Worm (Caenorhabditis elegans) whole organism, L4 larva: ENCODE results near the gene Y48B6A.1.

Source experiments
- D1046.2 ChIP-seq: fragments of 200-800 bp; sonication (Bioruptor generic); IDR thresholded peaks from 2 replicates; pipeline ENCODE4 v1.3.6; 2022; ENCODE audit warnings: missing genetic modification characterization, missing compliant biosample characterization
- F26F4.8 ChIP-seq: fragments of 200-800 bp; sonication (Bioruptor generic); conservative IDR thresholded peaks from 2 replicates; pipeline ENCODE4 v1.3.6; 2022; ENCODE audit warnings: missing genetic modification characterization, missing compliant biosample characterization
- F44E2.7 ChIP-seq: fragments of 200-800 bp; sonication (Bioruptor generic); IDR thresholded peaks from 2 replicates; pipeline ENCODE4 v2.1.2; 2022; ENCODE audit warnings: missing genetic modification characterization, missing compliant biosample characterization
- R02D3.7 ChIP-seq: fragments of 150-350 bp; sonication (generic microtip); optimal IDR thresholded peaks from 3 replicates; lab custom pipeline; 2014; ENCODE audit warnings: missing biosample characterization, missing genetic modification characterization
- T20F7.1 ChIP-seq: fragments of 200-800 bp; sonication (Bioruptor generic); optimal IDR thresholded peaks from 2 replicates; lab custom pipeline; 2018; ENCODE audit warnings: mild to moderate bottlenecking, missing genetic modification characterization, missing compliant biosample characterization
- T26A8.4 ChIP-seq: fragments of 200-800 bp; sonication (Bioruptor generic); IDR thresholded peaks from 2 replicates; pipeline ENCODE4 v1.3.6; 2022; ENCODE audit warnings: missing genetic modification characterization, missing compliant biosample characterization
- Y105C5A.15 ChIP-seq: fragments of 200-800 bp; sonication (Bioruptor generic); IDR thresholded peaks from 2 replicates; pipeline ENCODE4 v1.3.6; 2022; ENCODE audit warnings: missing genetic modification characterization, missing compliant biosample characterization
- aly-2 ChIP-seq: sonication (generic microtip); optimal IDR thresholded peaks from 2 replicates; lab custom pipeline; 2018; ENCODE audit warnings: missing biosample characterization, missing genetic modification characterization
- ama-1 ChIP-seq: fragments of 150-350 bp; optimal IDR thresholded peaks from 2 replicates; lab custom pipeline; 2014; ENCODE audit warnings: inconsistent platforms, mixed read lengths
- attf-4 ChIP-seq: sonication (generic microtip); optimal IDR thresholded peaks from 3 replicates; lab custom pipeline; 2017; ENCODE audit warnings: missing biosample characterization, missing genetic modification characterization
- ceh-20 ChIP-seq: fragments of 200-800 bp; sonication (Bioruptor generic); IDR thresholded peaks from 2 replicates; pipeline ENCODE4 v1.3.6; 2022; ENCODE audit warnings: missing genetic modification reagents, missing genetic modification characterization, missing compliant biosample characterization
- ceh-28 ChIP-seq: fragments of 150-350 bp; optimal IDR thresholded peaks from 2 replicates; lab custom pipeline; 2014; ENCODE audit warnings: missing biosample characterization, missing genetic modification reagents, missing genetic modification characterization
- ceh-44 ChIP-seq: fragments of 200-800 bp; sonication (Bioruptor generic); IDR thresholded peaks from 2 replicates; pipeline ENCODE4 v1.3.6; 2022; ENCODE audit warnings: missing genetic modification reagents, missing genetic modification characterization, missing compliant biosample characterization
- ceh-82 ChIP-seq: sonication (generic microtip); optimal IDR thresholded peaks from 2 replicates; lab custom pipeline; 2017; ENCODE audit warnings: missing biosample characterization, missing genetic modification characterization
- daf-16 ChIP-seq, 3 experiments: sonication (generic microtip); optimal IDR thresholded peaks; 2 replicates each; lab custom pipeline; 2016 to 2017; ENCODE audit warnings: missing genetic modification characterization in 3 of 3, missing genetic modification reagents in 3 of 3, mild to moderate bottlenecking in 2 of 3, missing compliant biosample characterization in 2 of 3, missing biosample characterization in 1 of 3, moderate library complexity in 1 of 3
- daf-19 ChIP-seq: fragments of 200-800 bp; sonication (Bioruptor generic); conservative IDR thresholded peaks from 2 replicates; pipeline ENCODE4 v1.3.6; 2022; ENCODE audit warnings: missing genetic modification characterization, missing compliant biosample characterization
- daf-8 ChIP-seq: fragments of 200-800 bp; sonication (Bioruptor generic); IDR thresholded peaks from 2 replicates; pipeline ENCODE4 v1.3.6; 2022; ENCODE audit warnings: missing genetic modification characterization, missing compliant biosample characterization
- dmd-8 ChIP-seq: fragments of 200-800 bp; sonication (Bioruptor generic); IDR thresholded peaks from 2 replicates; pipeline ENCODE4 v1.3.6; 2022; ENCODE audit warnings: missing genetic modification characterization, missing compliant biosample characterization
- dve-1 ChIP-seq: sonication (generic microtip); optimal IDR thresholded peaks from 2 replicates; lab custom pipeline; 2017; ENCODE audit warnings: antibody characterized with exemption, mild to moderate bottlenecking, missing genetic modification characterization, missing compliant biosample characterization; ENCODE audit not compliant: insufficient read depth
- egl-27 ChIP-seq: sonication (generic microtip); optimal IDR thresholded peaks from 3 replicates; lab custom pipeline; 2017; ENCODE audit warnings: missing biosample characterization, missing genetic modification reagents, missing genetic modification characterization
- fkh-10 ChIP-seq: fragments of 150-350 bp; optimal IDR thresholded peaks from 2 replicates; lab custom pipeline; 2014; ENCODE audit warnings: missing biosample characterization, missing genetic modification reagents, missing genetic modification characterization
- gei-8 ChIP-seq: fragments of 200-800 bp; sonication (Bioruptor generic); optimal IDR thresholded peaks from 2 replicates; lab custom pipeline; 2018; ENCODE audit warnings: mild to moderate bottlenecking, missing genetic modification characterization, missing compliant biosample characterization
- hmg-1.1 ChIP-seq: fragments of 200-800 bp; sonication (Bioruptor generic); IDR thresholded peaks from 2 replicates; pipeline ENCODE4 v1.3.6; 2022; ENCODE audit warnings: missing genetic modification reagents, missing genetic modification characterization, missing compliant biosample characterization
- jun-1 ChIP-seq: fragments of 150-350 bp; optimal IDR thresholded peaks from 2 replicates; lab custom pipeline; 2014; ENCODE audit warnings: missing biosample characterization, missing genetic modification reagents, missing genetic modification characterization
- lim-7 ChIP-seq: fragments of 200-800 bp; sonication (Bioruptor generic); IDR thresholded peaks from 2 replicates; pipeline ENCODE4 v1.3.6; 2022; ENCODE audit warnings: missing genetic modification characterization, missing compliant biosample characterization
- lin-15B ChIP-seq: fragments of 150-350 bp; sonication (generic microtip); optimal IDR thresholded peaks from 3 replicates; lab custom pipeline; 2014; ENCODE audit warnings: missing biosample characterization, missing genetic modification characterization
- lin-29 ChIP-seq: fragments of 200-800 bp; sonication (Bioruptor generic); IDR thresholded peaks from 2 replicates; pipeline ENCODE4 v1.3.6; 2022; ENCODE audit warnings: missing genetic modification reagents, missing genetic modification characterization, missing compliant biosample characterization
- lin-39 ChIP-seq: fragments of 150-350 bp; optimal IDR thresholded peaks from 2 replicates; lab custom pipeline; 2014; ENCODE audit warnings: missing biosample characterization, missing genetic modification reagents, missing genetic modification characterization
- lir-3 ChIP-seq: sonication (generic microtip); optimal IDR thresholded peaks from 2 replicates; lab custom pipeline; 2016; ENCODE audit warnings: mild to moderate bottlenecking, missing genetic modification characterization, missing compliant biosample characterization
- madf-5 ChIP-seq, 2 experiments: fragments of 200-800 bp; sonication (Bioruptor generic); IDR thresholded peaks; 2 replicates each; pipeline ENCODE4 v1.3.6; 2022; ENCODE audit warnings: missing compliant biosample characterization in 2 of 2, missing genetic modification characterization in 2 of 2
- madf-9 ChIP-seq: fragments of 200-800 bp; sonication (Bioruptor generic); conservative IDR thresholded peaks from 2 replicates; pipeline ENCODE4 v1.3.6; 2022; ENCODE audit warnings: missing genetic modification reagents, missing genetic modification characterization, missing compliant biosample characterization
- mdl-1 ChIP-seq, 2 experiments: fragments of 150-350 bp in 1 of 2; sonication (generic microtip) in 1 of 2; optimal IDR thresholded peaks; 2 replicates each; lab custom pipeline; 2014 to 2017; ENCODE audit warnings: missing biosample characterization in 2 of 2, missing genetic modification characterization in 2 of 2
- mep-1 ChIP-seq: fragments of 150-350 bp; sonication (generic microtip); optimal IDR thresholded peaks from 3 replicates; lab custom pipeline; 2014; ENCODE audit warnings: missing biosample characterization, missing genetic modification characterization
- nhr-10 ChIP-seq: fragments of 150-350 bp; optimal IDR thresholded peaks from 2 replicates; lab custom pipeline; 2014; ENCODE audit warnings: missing biosample characterization, missing genetic modification characterization
- nhr-111 ChIP-seq: fragments of 200-800 bp; sonication (Bioruptor generic); optimal IDR thresholded peaks from 2 replicates; lab custom pipeline; 2018; ENCODE audit warnings: mild to moderate bottlenecking, missing genetic modification characterization, missing compliant biosample characterization
- nhr-237 ChIP-seq: sonication (generic microtip); optimal IDR thresholded peaks from 2 replicates; lab custom pipeline; 2017; ENCODE audit warnings: missing biosample characterization, missing genetic modification characterization
- nhr-25 ChIP-seq: sonication (generic microtip); optimal IDR thresholded peaks from 2 replicates; lab custom pipeline; 2017; ENCODE audit warnings: missing genetic modification characterization, mild to moderate bottlenecking, missing compliant biosample characterization, antibody characterized with exemption, moderate library complexity, borderline replicate concordance; ENCODE audit not compliant: insufficient read depth
- nhr-41 ChIP-seq: fragments of 200-800 bp; sonication (Bioruptor generic); IDR thresholded peaks from 2 replicates; pipeline ENCODE4 v1.3.6; 2022; ENCODE audit warnings: missing genetic modification reagents, missing genetic modification characterization, missing compliant biosample characterization
- nhr-42 ChIP-seq: fragments of 200-800 bp; sonication (Bioruptor generic); IDR thresholded peaks from 2 replicates; pipeline ENCODE4 v1.3.6; 2022; ENCODE audit warnings: missing genetic modification characterization, missing compliant biosample characterization
- nhr-76 ChIP-seq: fragments of 150-350 bp; optimal IDR thresholded peaks from 2 replicates; lab custom pipeline; 2014; ENCODE audit warnings: missing biosample characterization, missing genetic modification characterization
- pqm-1 ChIP-seq: sonication (generic microtip); optimal IDR thresholded peaks from 2 replicates; lab custom pipeline; 2017; ENCODE audit warnings: missing biosample characterization, missing genetic modification characterization
- sdz-12 ChIP-seq: fragments of 200-800 bp; sonication (Bioruptor generic); optimal IDR thresholded peaks from 2 replicates; lab custom pipeline; 2018; ENCODE audit warnings: mild to moderate bottlenecking, missing genetic modification characterization, missing compliant biosample characterization
- set-16 ChIP-seq: fragments of 200-800 bp; sonication (Bioruptor generic); IDR thresholded peaks from 2 replicates; pipeline ENCODE4 v1.3.6; 2022; ENCODE audit warnings: missing genetic modification reagents, missing genetic modification characterization, missing compliant biosample characterization
- skn-1 ChIP-seq: fragments of 150-350 bp; optimal IDR thresholded peaks from 2 replicates; lab custom pipeline; 2014; ENCODE audit warnings: missing biosample characterization, missing genetic modification characterization
- snpc-4 ChIP-seq: fragments of 150-350 bp; optimal IDR thresholded peaks from 2 replicates; lab custom pipeline; 2014; ENCODE audit warnings: missing biosample characterization, missing genetic modification characterization
- spr-1 ChIP-seq: sonication (generic microtip); optimal IDR thresholded peaks from 2 replicates; lab custom pipeline; 2016; ENCODE audit warnings: mild to moderate bottlenecking, missing genetic modification characterization, missing compliant biosample characterization
- tra-1 ChIP-seq: fragments of 200-800 bp; sonication (Bioruptor generic); IDR thresholded peaks from 2 replicates; pipeline ENCODE4 v1.3.6; 2022; ENCODE audit warnings: missing genetic modification reagents, missing genetic modification characterization, missing compliant biosample characterization
- unc-39 ChIP-seq: sonication (generic microtip); optimal IDR thresholded peaks from 2 replicates; lab custom pipeline; 2017; ENCODE audit warnings: missing biosample characterization, missing genetic modification characterization
- zag-1 ChIP-seq: fragments of 150-350 bp; optimal IDR thresholded peaks from 2 replicates; lab custom pipeline; 2014; ENCODE audit warnings: missing biosample characterization, missing genetic modification characterization
- zfp-3 ChIP-seq: fragments of 200-800 bp; sonication (Bioruptor generic); conservative IDR thresholded peaks from 2 replicates; pipeline ENCODE4 v1.3.6; 2022; ENCODE audit warnings: missing genetic modification reagents, missing genetic modification characterization, missing compliant biosample characterization
- zip-11 ChIP-seq: fragments of 200-800 bp; sonication (Bioruptor generic); IDR thresholded peaks from 2 replicates; pipeline ENCODE4 v1.3.6; 2022; ENCODE audit warnings: missing genetic modification characterization, missing compliant biosample characterization
- ztf-7 ChIP-seq: fragments of 150-350 bp; optimal IDR thresholded peaks from 2 replicates; lab custom pipeline; 2014; ENCODE audit warnings: missing biosample characterization, missing genetic modification characterization

The Y48B6A.1 gene

ce11 chrII:14154357-14154756 is at the start of gene Y48B6A.1:
Gene Y48B6A.1, minus strand, starts transcription at chrII:14154373.
- no peak for TF ChIP-seq lin-29 (GFP tag; lab: Robert Waterston, UW)
- no peak for TF ChIP-seq nhr-76 (tag; lab: Kevin White, UChicago)
- TF ChIP-seq zip-11 (GFP tag; lab: Robert Waterston, UW), result no peak
- TF ChIP-seq daf-19, result no peak
- TF ChIP-seq madf-5 (GFP tag; IDR thresholded peaks at IDR 0.05; lab: Robert Waterston, UW), result peak; percentile 50 to 62; a peak in 1 of 4 replicates
- TF ChIP-seq jun-1, result peak; percentile 83
- peak; percentile 94 for TF ChIP-seq dve-1
- TF ChIP-seq skn-1 (tag; lab: Kevin White, UChicago), result no peak
- peak; percentile 82 for TF ChIP-seq hmg-1.1
- TF ChIP-seq ama-1, result peak; percentile 73
- TF ChIP-seq ceh-44 (GFP tag; lab: Robert Waterston, UW), result peak; percentile 89
- TF ChIP-seq spr-1 (tag; lab: Kevin White, UChicago), result peak; percentile 71
- TF ChIP-seq F44E2.7 (GFP tag; lab: Robert Waterston, UW), result no peak
- TF ChIP-seq mdl-1 (tag; optimal IDR thresholded peaks at IDR 0.05; lab: Kevin White, UChicago), result peak in 1 of 2 experiments; percentile 52
- peak; percentile 0 for TF ChIP-seq nhr-10 (tag; lab: Kevin White, UChicago)
- peak; percentile 79 for TF ChIP-seq T26A8.4 (GFP tag; lab: Robert Waterston, UW)
- TF ChIP-seq set-16 (GFP tag; lab: Robert Waterston, UW), result no peak
- peak; percentile 75 for TF ChIP-seq pqm-1 (tag; lab: Kevin White, UChicago)
- no peak for TF ChIP-seq ceh-82
- no peak for TF ChIP-seq Y105C5A.15 (GFP tag; lab: Robert Waterston, UW)
- TF ChIP-seq aly-2 (tag; lab: Kevin White, UChicago), result no peak
- TF ChIP-seq nhr-42 (GFP tag; lab: Robert Waterston, UW), result peak; percentile 95
- TF ChIP-seq daf-8, result no peak
- TF ChIP-seq T20F7.1 (GFP tag; lab: Kevin White, UChicago), result no peak
- peak; percentile 77 for TF ChIP-seq nhr-25 (tag; lab: Kevin White, UChicago)
- no peak for TF ChIP-seq dmd-8
- no peak for TF ChIP-seq gei-8 (GFP tag; lab: Kevin White, UChicago)
- peak in 1 of 2 experiments; percentile 16 for TF ChIP-seq daf-16 (GFP tag; optimal IDR thresholded peaks at IDR 0.05; lab: Kevin White, UChicago)
- TF ChIP-seq daf-16 (tag; optimal IDR thresholded peaks at IDR 0.05; lab: Kevin White, UChicago), result peak; percentile 74
- no peak for TF ChIP-seq R02D3.7
- 0 out of 2 replicates have a peak, but pooled peaks have one; percentile 45 for TF ChIP-seq tra-1 (GFP tag; lab: Robert Waterston, UW)
- no peak for TF ChIP-seq nhr-111 (GFP tag; lab: Kevin White, UChicago)
- TF ChIP-seq D1046.2, result peak; percentile 87; the same call in 1 of the 2 replicates
- TF ChIP-seq ceh-20, result peak; percentile 71
- TF ChIP-seq attf-4 (tag; lab: Kevin White, UChicago), result no peak
- no peak for TF ChIP-seq egl-27 (tag; lab: Kevin White, UChicago)
- peak; percentile 84 for TF ChIP-seq zfp-3 (GFP tag; lab: Robert Waterston, UW)
- TF ChIP-seq ceh-28 (tag; lab: Kevin White, UChicago), result no peak
- peak; percentile 59 for TF ChIP-seq snpc-4 (tag; lab: Kevin White, UChicago)
- TF ChIP-seq mep-1 (tag; lab: Kevin White, UChicago), result peak; percentile 94
- no peak for TF ChIP-seq zag-1 (tag; lab: Kevin White, UChicago)
- peak; percentile 87 for TF ChIP-seq madf-9 (GFP tag; lab: Robert Waterston, UW)
- TF ChIP-seq lim-7 (GFP tag; lab: Robert Waterston, UW), result 0 out of 2 replicates have a peak, but pooled peaks have one; percentile 52
- peak; percentile 54 for TF ChIP-seq sdz-12 (GFP tag; lab: Kevin White, UChicago)
- no peak for TF ChIP-seq unc-39 (tag; lab: Kevin White, UChicago)
- TF ChIP-seq nhr-41, result no peak
- TF ChIP-seq fkh-10 (GFP tag; lab: Kevin White, UChicago), result peak; percentile 86
- no peak for TF ChIP-seq nhr-237 (tag; lab: Kevin White, UChicago)
- TF ChIP-seq F26F4.8, result no peak
- no peak for TF ChIP-seq lin-39 (tag; lab: Kevin White, UChicago)
- peak; percentile 88 for TF ChIP-seq lin-15B (tag; lab: Kevin White, UChicago)
- peak; percentile 58 for TF ChIP-seq ztf-7 (tag; lab: Kevin White, UChicago)
- no peak for TF ChIP-seq lir-3 (tag; lab: Kevin White, UChicago)
